Fruit fly (Drosophila melanogaster): ENCODE data around the gene CG4440.
A peak's percentile ranks its signal among the peaks of the same experiment; 100 is the strongest.

The CG4440 gene

DNA sequence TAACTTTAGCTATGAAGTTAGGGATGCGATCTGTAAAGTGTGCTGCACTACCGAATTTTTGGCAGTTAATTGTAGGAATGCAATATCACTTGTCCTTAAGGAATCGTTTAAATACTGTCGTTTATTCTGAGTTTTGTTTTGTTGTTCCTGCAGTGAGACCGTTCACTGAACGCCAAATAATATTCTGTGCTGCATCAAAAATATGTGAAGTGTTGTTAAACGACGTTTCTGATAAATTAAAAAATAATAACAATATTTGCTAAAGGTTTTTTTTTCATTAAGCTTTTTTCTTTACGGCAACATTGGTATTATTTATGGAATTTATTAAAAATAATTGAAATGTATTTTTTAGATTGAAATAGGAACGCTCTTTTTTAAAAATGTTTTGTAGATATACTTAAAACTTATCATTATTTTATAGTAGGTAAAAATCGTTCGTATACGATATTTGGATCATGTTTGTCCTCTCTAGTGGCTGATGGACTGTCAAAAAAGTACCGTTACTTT lies 26.9 kb upstream of the CG4440 start, which contains the start of gene GMF (continued):
- TF ChIP-seq Aef1 (GFP tag; IDR thresholded peaks at IDR 0.05), result no peak
- TF ChIP-seq maf-S (GFP tag; optimal IDR thresholded peaks at IDR 0.05), result no peak
- TF ChIP-seq CG4360 (GFP tag; IDR thresholded peaks at IDR 0.05), result no peak
- TF ChIP-seq CG16815 (GFP tag; optimal IDR thresholded peaks at IDR 0.05), result no peak
- no peak for TF ChIP-seq insv (GFP tag; optimal IDR thresholded peaks at IDR 0.05)
- no peak for TF ChIP-seq CG1529 (GFP tag; optimal IDR thresholded peaks at IDR 0.05)
- TF ChIP-seq CG5953 (GFP tag; IDR thresholded peaks at IDR 0.05), result no peak
- TF ChIP-seq CG9215 (GFP tag; IDR thresholded peaks at IDR 0.05), result no peak
- peak; percentile 54 for TF ChIP-seq CG12299 (tag; optimal IDR thresholded peaks at IDR 0.05)
- TF ChIP-seq CG30431 (GFP tag; optimal IDR thresholded peaks at IDR 0.05), result no peak
- TF ChIP-seq CG13424 (tag; optimal IDR thresholded peaks at IDR 0.05), result peak; percentile 25
- TF ChIP-seq CG17186 (GFP tag; optimal IDR thresholded peaks at IDR 0.05), result no peak
- TF ChIP-seq NC2α (GFP tag; optimal IDR thresholded peaks at IDR 0.05), result no peak
- TF ChIP-seq CG18262 (tag; optimal IDR thresholded peaks at IDR 0.05), result peak; percentile 60
- no peak for TF ChIP-seq CG6654 (GFP tag; optimal IDR thresholded peaks at IDR 0.05)
- TF ChIP-seq vfl (GFP tag; optimal IDR thresholded peaks at IDR 0.05), result no peak
- TF ChIP-seq CG7963 (GFP tag; IDR thresholded peaks at IDR 0.05; ENCODE audit: partially characterized antibody), result no peak
- TF ChIP-seq danr (GFP tag; IDR thresholded peaks at IDR 0.05), result no peak
- peak; percentile 78 for TF ChIP-seq gfzf (GFP tag; optimal IDR thresholded peaks at IDR 0.05)
- peak; percentile 43 for TF ChIP-seq Xbp1 (GFP tag; optimal IDR thresholded peaks at IDR 0.05)
- no peak for TF ChIP-seq Dad (GFP tag; optimal IDR thresholded peaks at IDR 0.05)
- TF ChIP-seq Rfx (GFP tag; IDR thresholded peaks at IDR 0.05), result peak; percentile 52
- no peak for TF ChIP-seq Opbp (GFP tag; IDR thresholded peaks at IDR 0.05; ENCODE audit: partially characterized antibody)
- no peak for TF ChIP-seq CG5245 (GFP tag; optimal IDR thresholded peaks at IDR 0.05)
- no peak for TF ChIP-seq ttk (GFP tag; IDR thresholded peaks at IDR 0.05)
- no peak for TF ChIP-seq lov (optimal IDR thresholded peaks at IDR 0.05)
- TF ChIP-seq lov (GFP tag; IDR thresholded peaks at IDR 0.05), result no peak
- peak; percentile 70 for TF ChIP-seq MESR4 (GFP tag; optimal IDR thresholded peaks at IDR 0.05)
- no peak for TF ChIP-seq Atf3 (GFP tag; optimal IDR thresholded peaks at IDR 0.05)
- TF ChIP-seq sima (GFP tag; optimal IDR thresholded peaks at IDR 0.05), result no peak
- TF ChIP-seq slbo (GFP tag; IDR thresholded peaks at IDR 0.05), result peak; percentile 45; the same call in 1 of the 2 replicates
- no peak for TF ChIP-seq br (optimal IDR thresholded peaks at IDR 0.05)
- no peak for TF ChIP-seq CG31388 (GFP tag; optimal IDR thresholded peaks at IDR 0.05)
- TF ChIP-seq pita (GFP tag; optimal IDR thresholded peaks at IDR 0.05), result no peak
- no peak for TF ChIP-seq CG8359 (GFP tag; optimal IDR thresholded peaks at IDR 0.05; ENCODE audit: borderline replicate concordance)
- TF ChIP-seq Hr51 (GFP tag; optimal IDR thresholded peaks at IDR 0.05), result no peak
- no peak for TF ChIP-seq Atf6 (GFP tag; IDR thresholded peaks at IDR 0.05)
- peak; percentile 46 for TF ChIP-seq Max (GFP tag; optimal IDR thresholded peaks at IDR 0.05)
- peak; percentile 78; the same call in 2 of the 3 replicates for TF ChIP-seq CG17361 (GFP tag; IDR thresholded peaks at IDR 0.05)
- TF ChIP-seq D (optimal IDR thresholded peaks at IDR 0.05), result no peak
- no peak for TF ChIP-seq D (GFP tag; optimal IDR thresholded peaks at IDR 0.05)
- no peak for TF ChIP-seq da (GFP tag; optimal IDR thresholded peaks at IDR 0.05)
- TF ChIP-seq lmd (GFP tag; IDR thresholded peaks at IDR 0.05), result no peak
- TF ChIP-seq gt (GFP tag; IDR thresholded peaks at IDR 0.05), result no peak
- TF ChIP-seq C15 (GFP tag; IDR thresholded peaks at IDR 0.05), result no peak
- TF ChIP-seq chn (GFP tag; optimal IDR thresholded peaks at IDR 0.05), result no peak
- no peak for TF ChIP-seq Sin3A (optimal IDR thresholded peaks at IDR 0.05)
- no peak for TF ChIP-seq CG3838 (GFP tag; optimal IDR thresholded peaks at IDR 0.05)
- no peak for TF ChIP-seq CG11695 (GFP tag; IDR thresholded peaks at IDR 0.05)
- TF ChIP-seq CG16863 (GFP tag; optimal IDR thresholded peaks at IDR 0.05), result peak; percentile 1
- no peak for TF ChIP-seq CG1024 (GFP tag; IDR thresholded peaks at IDR 0.05)
- no peak for TF ChIP-seq CG2199 (GFP tag; IDR thresholded peaks at IDR 0.05)
- peak; percentile 10 for TF ChIP-seq CG10209 (GFP tag; optimal IDR thresholded peaks at IDR 0.05)
